Fruit fly (Drosophila melanogaster): ENCODE measurements around the gene Ctl2.

DNA sequence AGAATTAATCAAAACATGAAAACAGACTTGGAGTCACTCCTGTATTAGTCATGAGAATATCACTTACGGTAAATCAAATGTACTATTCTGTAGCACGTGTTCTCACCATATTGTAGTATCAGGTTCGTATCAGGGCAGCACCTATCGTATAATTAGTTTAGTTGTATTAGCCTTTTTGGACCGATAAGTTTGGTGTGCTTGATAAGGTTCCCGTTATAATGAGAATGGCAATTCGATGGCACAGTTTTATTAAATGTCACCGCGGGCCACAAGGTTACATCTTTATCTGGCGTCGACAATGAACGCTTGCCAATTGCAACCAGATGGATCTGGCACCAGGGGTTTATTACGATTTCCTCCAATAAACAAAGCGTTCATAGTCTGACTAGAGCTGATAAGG, 35.6 kb downstream of the Ctl2 start:
- TF ChIP-seq CG34367 (tag; optimal IDR thresholded peaks at IDR 0.05) = no peak
- TF ChIP-seq CG17806 (tag; optimal IDR thresholded peaks at IDR 0.05) = no peak
- no peak for TF ChIP-seq CG15710 (tag; optimal IDR thresholded peaks at IDR 0.05)
- TF ChIP-seq CG14655 (GFP tag; optimal IDR thresholded peaks at IDR 0.05) = no peak
- TF ChIP-seq fd96Ca (GFP tag; IDR thresholded peaks at IDR 0.05) = no peak
- TF ChIP-seq Pif1A (GFP tag; optimal IDR thresholded peaks at IDR 0.05) = no peak
- TF ChIP-seq CG10348 (GFP tag; IDR thresholded peaks at IDR 0.05) = no peak
- no peak for TF ChIP-seq Pif1B (GFP tag; optimal IDR thresholded peaks at IDR 0.05)
- no peak for TF ChIP-seq CG13204 (GFP tag; optimal IDR thresholded peaks at IDR 0.05)
- TF ChIP-seq rn (GFP tag; IDR thresholded peaks at IDR 0.05) = no peak
